Fruit fly (Drosophila melanogaster): ENCODE measurements around the gene Nplp2.

The Nplp2 gene

dm6 chr3L:13381160-13381559 is 25.0 kb downstream of the Nplp2 start, which contains the start of gene CG14107:
Gene CG14107 (minus strand): TSS chr3L:13381346.
- TF ChIP-seq CG6854 (GFP tag; optimal IDR thresholded peaks at IDR 0.05) (peak; percentile 35), spab (GFP tag; optimal IDR thresholded peaks at IDR 0.05) (no peak), CG32006 (GFP tag; optimal IDR thresholded peaks at IDR 0.05) (peak; percentile 11), Smox (GFP tag; optimal IDR thresholded peaks at IDR 0.05) (no peak), svp (GFP tag) (peak; percentile 60), Blimp-1 (GFP tag; optimal IDR thresholded peaks at IDR 0.05) (peak; percentile 89), CG3032 (tag; optimal IDR thresholded peaks at IDR 0.05) (no peak), CG6792 (GFP tag; optimal IDR thresholded peaks at IDR 0.05) (no peak)

- TF ChIP-seq Eip75B (GFP tag; optimal IDR thresholded peaks at IDR 0.05): peak; percentile 20
- peak; percentile 65 for TF ChIP-seq Blimp-1 (GFP tag; optimal IDR thresholded peaks at IDR 0.05)
- TF ChIP-seq net (GFP tag; optimal IDR thresholded peaks at IDR 0.05): no peak
- peak; percentile 92 for TF ChIP-seq svp (GFP tag)
- peak; percentile 58 for TF ChIP-seq Eip78C (GFP tag)
- peak; percentile 45 for TF ChIP-seq CG6854 (GFP tag; optimal IDR thresholded peaks at IDR 0.05)
Measured at dm6 chr3L:13382061-13382815, 26.1 kb downstream of the Nplp2 start, which contains the start of gene ImpL1. Gene ImpL1 (plus strand): TSS chr3L:13382765.

- TF ChIP-seq CG3032 (tag; optimal IDR thresholded peaks at IDR 0.05) (no peak), dsx (GFP tag; optimal IDR thresholded peaks at IDR 0.05; ENCODE audit: poor library complexity, severe bottlenecking) (no peak), CG1621 (tag; optimal IDR thresholded peaks at IDR 0.05) (no peak), lz (GFP tag; optimal IDR thresholded peaks at IDR 0.05) (no peak), CG9139 (GFP tag; optimal IDR thresholded peaks at IDR 0.05) (no peak), net (GFP tag; optimal IDR thresholded peaks at IDR 0.05) (no peak), fd59A (GFP tag; optimal IDR thresholded peaks at IDR 0.05) (no peak), dac (GFP tag; optimal IDR thresholded peaks at IDR 0.05) (no peak)
Measured at dm6 chr3L:13384489-13384888, 28.3 kb downstream of the Nplp2 start, which contains the start of gene CG14110. Gene CG14110 (plus strand): TSS chr3L:13384789.

dm6 chr3L:13387608-13388007 is 31.4 kb downstream of the Nplp2 start, which contains the start of gene CG10171:
Gene CG10171 (minus strand): TSS chr3L:13387907.
- TF ChIP-seq CG6276 (GFP tag; optimal IDR thresholded peaks at IDR 0.05) (no peak), CG7368 (GFP tag; optimal IDR thresholded peaks at IDR 0.05) (no peak), CG34406 (GFP tag; optimal IDR thresholded peaks at IDR 0.05) (no peak), fkh (GFP tag; optimal IDR thresholded peaks at IDR 0.05) (peak; percentile 95), Eip78C (GFP tag) (no peak), CG1621 (tag; optimal IDR thresholded peaks at IDR 0.05) (peak; percentile 24), svp (GFP tag) (peak; percentile 88), topi (GFP tag; optimal IDR thresholded peaks at IDR 0.05) (no peak), CG6808 (GFP tag; optimal IDR thresholded peaks at IDR 0.05) (peak; percentile 81)

DNA sequence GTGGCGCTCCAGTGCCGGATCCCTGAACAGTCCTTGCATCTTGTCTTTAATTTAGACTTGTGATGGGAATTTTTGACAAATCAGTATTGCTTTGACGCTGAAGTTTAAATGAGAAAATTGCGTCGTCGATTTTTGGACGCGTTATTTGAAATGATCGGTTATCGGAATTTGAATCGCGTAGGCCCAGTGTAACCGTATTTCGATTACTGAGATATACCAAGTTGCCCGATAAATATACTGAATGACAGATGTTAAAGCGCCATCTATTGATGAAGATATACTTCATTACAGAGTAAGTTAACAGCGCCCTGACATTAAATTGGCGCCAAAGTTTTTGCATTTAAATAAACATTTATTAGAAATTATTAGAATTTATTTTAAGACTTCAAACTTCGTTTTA is 33.7 kb downstream of the Nplp2 start, which contains the start of gene Poc1:
Gene Poc1 (minus strand): TSS at position 173 of the 400 bp plus-strand sequence.
- TF ChIP-seq fd59A (GFP tag; optimal IDR thresholded peaks at IDR 0.05) (no peak), svp (GFP tag) (peak; percentile 22)

DNA sequence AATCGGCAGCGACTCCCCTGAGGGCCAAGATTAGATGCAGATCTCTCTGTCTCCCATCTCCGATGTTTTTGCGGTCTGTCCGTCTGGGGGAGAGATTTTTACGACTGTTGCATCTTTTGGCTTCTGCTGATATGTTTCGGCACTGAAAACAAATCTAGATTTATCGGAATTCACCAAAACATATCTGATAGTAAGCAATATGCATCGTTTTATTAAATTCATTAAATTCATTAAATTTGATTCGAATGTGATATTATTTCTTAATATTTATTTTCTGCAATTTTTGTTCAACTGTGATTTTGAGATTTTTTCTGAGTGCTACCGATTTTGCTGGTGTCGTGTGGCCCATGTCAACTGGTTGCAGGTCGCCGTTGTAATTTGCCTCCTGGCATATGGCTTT is 37.4 kb downstream of the Nplp2 start:
- TF ChIP-seq salr (GFP tag; optimal IDR thresholded peaks at IDR 0.05) (no peak), Gug (GFP tag; IDR thresholded peaks at IDR 0.05) (no peak), Hr39 (GFP tag; optimal IDR thresholded peaks at IDR 0.05) (no peak), CG4318 (GFP tag; optimal IDR thresholded peaks at IDR 0.05) (no peak), cyc (GFP tag; optimal IDR thresholded peaks at IDR 0.05) (peak; percentile 55), Blimp-1 (GFP tag; optimal IDR thresholded peaks at IDR 0.05) (peak; percentile 11), CG11762 (GFP tag; optimal IDR thresholded peaks at IDR 0.05; ENCODE audit: insufficient read depth) (no peak), CG6854 (GFP tag; optimal IDR thresholded peaks at IDR 0.05) (peak; percentile 19), CG6808 (GFP tag; optimal IDR thresholded peaks at IDR 0.05) (peak; percentile 28), CG32006 (GFP tag; optimal IDR thresholded peaks at IDR 0.05) (no peak), CG6163 (GFP tag; IDR thresholded peaks at IDR 0.05) (no peak; the same call in 2 of the 3 replicates), CG8119 (GFP tag; IDR thresholded peaks at IDR 0.05) (no peak), topi (GFP tag; optimal IDR thresholded peaks at IDR 0.05) (peak; percentile 58), Sox15 (GFP tag; optimal IDR thresholded peaks at IDR 0.05) (no peak), Smox (GFP tag; optimal IDR thresholded peaks at IDR 0.05) (peak; percentile 19), CG6276 (GFP tag; optimal IDR thresholded peaks at IDR 0.05) (no peak), Sox14 (GFP tag; optimal IDR thresholded peaks at IDR 0.05) (no peak), Eip78C (GFP tag) (peak; percentile 88), spab (GFP tag; optimal IDR thresholded peaks at IDR 0.05) (peak; percentile 9), Eip75B (GFP tag; optimal IDR thresholded peaks at IDR 0.05) (no peak), achi (GFP tag; optimal IDR thresholded peaks at IDR 0.05) (peak; percentile 29), dsx (GFP tag; optimal IDR thresholded peaks at IDR 0.05; ENCODE audit: poor library complexity, severe bottlenecking) (no peak), svp (GFP tag) (peak; percentile 74), fd85E (GFP tag; optimal IDR thresholded peaks at IDR 0.05) (no peak), CG8632 (GFP tag; optimal IDR thresholded peaks at IDR 0.05) (peak; percentile 51), CG15336 (GFP tag; IDR thresholded peaks at IDR 0.05) (no peak), fd59A (GFP tag; optimal IDR thresholded peaks at IDR 0.05) (no peak)
